Fruit fly (Drosophila melanogaster) whole organism, embryonic: ENCODE results near the gene Nph.

Experiments used
- CG10147 ChIP-seq: fragments of 200-800 bp; sonication (Bioruptor generic); optimal IDR thresholded peaks from 2 replicates; lab custom pipeline; 2019; ENCODE audit warnings: missing biosample characterization, mild to moderate bottlenecking, missing genetic modification characterization, moderate library complexity
- CG10274 ChIP-seq: fragments of 200-800 bp; sonication (Bioruptor generic); optimal IDR thresholded peaks from 3 replicates; lab custom pipeline; 2017; ENCODE audit warnings: missing biosample characterization, mild to moderate bottlenecking, missing genetic modification characterization
- CG12236 ChIP-seq: fragments of 200-800 bp; sonication (Bioruptor generic); optimal IDR thresholded peaks from 2 replicates; lab custom pipeline; 2016; ENCODE audit warnings: missing biosample characterization, missing genetic modification characterization
- CG12391 ChIP-seq: fragments of 200-800 bp; sonication (Bioruptor generic); optimal IDR thresholded peaks from 3 replicates; lab custom pipeline; 2018; ENCODE audit warnings: missing biosample characterization, mild to moderate bottlenecking, missing genetic modification characterization, moderate library complexity
- CG13624 ChIP-seq: fragments of 200-800 bp; sonication (Bioruptor generic); optimal IDR thresholded peaks from 2 replicates; lab custom pipeline; 2016; ENCODE audit warnings: missing biosample characterization, missing genetic modification characterization
- CG14050 ChIP-seq: fragments of 200-800 bp; sonication (Bioruptor generic); IDR thresholded peaks from 3 replicates; pipeline ENCODE4 v1.3.6; 2022; ENCODE audit warnings: missing biosample characterization, missing genetic modification characterization
- CG14965 ChIP-seq: fragments of 200-800 bp; sonication (Bioruptor generic); optimal IDR thresholded peaks from 2 replicates; lab custom pipeline; 2016; ENCODE audit warnings: missing biosample characterization, missing genetic modification characterization, borderline replicate concordance
- CG18476 ChIP-seq: fragments of 200-800 bp; sonication (Bioruptor generic); optimal IDR thresholded peaks from 2 replicates; lab custom pipeline; 2016; ENCODE audit warnings: missing biosample characterization, mild to moderate bottlenecking, missing genetic modification characterization
- CG18764 ChIP-seq: fragments of 200-800 bp; sonication (Bioruptor generic); optimal IDR thresholded peaks from 3 replicates; lab custom pipeline; 2016; ENCODE audit warnings: missing biosample characterization, missing genetic modification characterization
- CG30020 ChIP-seq: fragments of 200-800 bp; optimal IDR thresholded peaks from 2 replicates; lab custom pipeline; 2019; ENCODE audit warnings: missing biosample characterization, mild to moderate bottlenecking, missing genetic modification characterization, moderate library complexity
- CG31441 ChIP-seq: fragments of 200-800 bp; sonication (Bioruptor generic); IDR thresholded peaks from 2 replicates; pipeline ENCODE4 v1.3.6; 2022; ENCODE audit warnings: missing biosample characterization, missing genetic modification characterization
- CG32772 ChIP-seq: fragments of 200-800 bp; sonication (Bioruptor generic); IDR thresholded peaks from 2 replicates; pipeline ENCODE4 v1.3.6; 2022; ENCODE audit warnings: missing biosample characterization, missing genetic modification characterization
- CG3281 ChIP-seq: fragments of 200-800 bp; sonication (Bioruptor generic); optimal IDR thresholded peaks from 3 replicates; lab custom pipeline; 2017; ENCODE audit warnings: missing biosample characterization, mild to moderate bottlenecking, missing genetic modification characterization
- CG7372 ChIP-seq: fragments of 200-800 bp; sonication (Bioruptor generic); IDR thresholded peaks from 2 replicates; pipeline ENCODE4 v1.3.6; 2022; ENCODE audit warnings: missing biosample characterization, missing genetic modification characterization
- CkIIα-i1 ChIP-seq: fragments of 200-800 bp; sonication (Bioruptor generic); IDR thresholded peaks from 2 replicates; pipeline ENCODE4 v1.3.6; 2022; ENCODE audit warnings: missing biosample characterization, missing genetic modification characterization
- Dp ChIP-seq: fragments of 200-800 bp; sonication (Bioruptor generic); optimal IDR thresholded peaks from 2 replicates; lab custom pipeline; 2018; ENCODE audit warnings: missing biosample characterization, mild to moderate bottlenecking, missing genetic modification characterization, moderate library complexity
- Eip74EF ChIP-seq, 2 experiments: fragments of 200-800 bp in 1 of 2; fragments of >200 bp in 1 of 2; sonication (Bioruptor generic) in 1 of 2; optimal IDR thresholded peaks; 2 replicates each; lab custom pipeline; 2017 to 2019; ENCODE audit warnings: missing biosample characterization in 2 of 2, missing genetic modification characterization in 2 of 2, mild to moderate bottlenecking in 1 of 2, moderate library complexity in 1 of 2
- HHEX ChIP-seq: fragments of 200-800 bp; sonication (Bioruptor generic); optimal IDR thresholded peaks from 3 replicates; lab custom pipeline; 2017; ENCODE audit warnings: missing biosample characterization, mild to moderate bottlenecking, missing genetic modification characterization, missing genetic modification reagents
- HLH54F ChIP-seq: fragments of 200-800 bp; sonication (Bioruptor generic); optimal IDR thresholded peaks from 3 replicates; lab custom pipeline; 2016; ENCODE audit warnings: missing biosample characterization, missing genetic modification characterization
- Hmx ChIP-seq: fragments of 200-800 bp; sonication (Bioruptor generic); optimal IDR thresholded peaks from 2 replicates; lab custom pipeline; 2016; ENCODE audit warnings: missing biosample characterization, missing genetic modification characterization
- Hr39 ChIP-seq: fragments of >200 bp; optimal IDR thresholded peaks from 2 replicates; lab custom pipeline; 2017
- Oli ChIP-seq: fragments of 200-800 bp; sonication (Bioruptor generic); optimal IDR thresholded peaks from 2 replicates; lab custom pipeline; 2018; ENCODE audit warnings: missing biosample characterization, mild to moderate bottlenecking, missing genetic modification characterization, moderate library complexity
- TFAM ChIP-seq: fragments of 200-800 bp; sonication (Bioruptor generic); optimal IDR thresholded peaks from 2 replicates; lab custom pipeline; 2017; ENCODE audit warnings: missing biosample characterization, missing genetic modification characterization, inconsistent platforms
- Tbp ChIP-seq: fragments of >200 bp; optimal IDR thresholded peaks from 2 replicates; lab custom pipeline; 2018; ENCODE audit warnings: missing biosample characterization, missing genetic modification characterization
- YL-1 ChIP-seq: fragments of 200-800 bp; sonication (Bioruptor generic); optimal IDR thresholded peaks from 3 replicates; lab custom pipeline; 2017; ENCODE audit warnings: missing biosample characterization, mild to moderate bottlenecking, missing genetic modification characterization
- ara ChIP-seq: fragments of 200-800 bp; sonication (Bioruptor generic); IDR thresholded peaks from 2 replicates; pipeline ENCODE4 v1.3.6; 2022; ENCODE audit warnings: missing biosample characterization, missing genetic modification characterization
- ash1 ChIP-seq: fragments of 200-800 bp; sonication (Bioruptor generic); optimal IDR thresholded peaks from 2 replicates; lab custom pipeline; 2018; ENCODE audit warnings: missing biosample characterization, mild to moderate bottlenecking, missing genetic modification characterization
- bcd ChIP-seq: fragments of 200-800 bp; sonication (Bioruptor generic); optimal IDR thresholded peaks from 2 replicates; lab custom pipeline; 2017; ENCODE audit warnings: missing biosample characterization, mild to moderate bottlenecking, missing genetic modification characterization
- btn ChIP-seq: fragments of 200-800 bp; sonication (Bioruptor generic); optimal IDR thresholded peaks from 2 replicates; lab custom pipeline; 2016; ENCODE audit warnings: missing biosample characterization, missing genetic modification characterization
- cg ChIP-seq: fragments of 200-800 bp; sonication (Bioruptor generic); optimal IDR thresholded peaks from 3 replicates; lab custom pipeline; 2019; ENCODE audit warnings: missing biosample characterization, mild to moderate bottlenecking, missing genetic modification characterization, moderate library complexity
- danr ChIP-seq: fragments of 200-800 bp; sonication (Bioruptor generic); IDR thresholded peaks from 2 replicates; pipeline ENCODE4 v1.3.6; 2022; ENCODE audit warnings: missing biosample characterization, missing genetic modification characterization
- fd64A ChIP-seq: fragments of 200-800 bp; sonication (Bioruptor generic); optimal IDR thresholded peaks from 3 replicates; lab custom pipeline; 2018; ENCODE audit warnings: missing biosample characterization, mild to moderate bottlenecking, missing genetic modification characterization
- ftz-f1 ChIP-seq: fragments of 200-800 bp; sonication (Bioruptor generic); optimal IDR thresholded peaks from 2 replicates; lab custom pipeline; 2016; ENCODE audit warnings: missing biosample characterization, missing genetic modification characterization
- gcm2 ChIP-seq: fragments of 200-800 bp; sonication (Bioruptor generic); optimal IDR thresholded peaks from 2 replicates; lab custom pipeline; 2016; ENCODE audit warnings: missing biosample characterization, missing genetic modification characterization
- gem ChIP-seq: fragments of 200-800 bp; sonication (Bioruptor generic); optimal IDR thresholded peaks from 2 replicates; lab custom pipeline; 2019; ENCODE audit warnings: missing biosample characterization, mild to moderate bottlenecking, missing genetic modification characterization, moderate library complexity
- gfzf ChIP-seq: fragments of 200-800 bp; sonication (Bioruptor generic); optimal IDR thresholded peaks from 2 replicates; lab custom pipeline; 2016; ENCODE audit warnings: missing biosample characterization, mild to moderate bottlenecking, missing genetic modification characterization, moderate library complexity
- ind ChIP-seq: fragments of 200-800 bp; sonication (Bioruptor generic); optimal IDR thresholded peaks from 3 replicates; lab custom pipeline; 2016; ENCODE audit warnings: missing biosample characterization, missing genetic modification characterization
- jumu ChIP-seq: fragments of 200-800 bp; sonication (Bioruptor generic); optimal IDR thresholded peaks from 3 replicates; lab custom pipeline; 2016; ENCODE audit warnings: missing biosample characterization, missing genetic modification characterization
- lbe ChIP-seq: fragments of 200-800 bp; sonication (Bioruptor generic); optimal IDR thresholded peaks from 2 replicates; lab custom pipeline; 2016; ENCODE audit warnings: missing biosample characterization, mild to moderate bottlenecking, missing genetic modification characterization
- nerfin-1 ChIP-seq: fragments of 200-800 bp; sonication (Bioruptor generic); optimal IDR thresholded peaks from 3 replicates; lab custom pipeline; 2019; ENCODE audit warnings: missing biosample characterization, mild to moderate bottlenecking, missing genetic modification characterization, moderate library complexity
- pnt ChIP-seq: fragments of 200-800 bp; sonication (Bioruptor generic); optimal IDR thresholded peaks from 3 replicates; lab custom pipeline; 2016; ENCODE audit warnings: missing biosample characterization, missing genetic modification characterization
- psq ChIP-seq: fragments of 200-800 bp; sonication (Bioruptor generic); optimal IDR thresholded peaks from 2 replicates; lab custom pipeline; 2017; ENCODE audit warnings: missing biosample characterization, missing genetic modification characterization
- pzg ChIP-seq: fragments of 200-800 bp; sonication (Bioruptor generic); optimal IDR thresholded peaks from 3 replicates; lab custom pipeline; 2018; ENCODE audit warnings: missing biosample characterization, mild to moderate bottlenecking, missing genetic modification characterization, moderate library complexity
- sna ChIP-seq: fragments of 200-800 bp; sonication (Bioruptor generic); IDR thresholded peaks from 2 replicates; pipeline ENCODE4 v1.3.6; 2022; ENCODE audit warnings: missing biosample characterization, missing genetic modification characterization; ENCODE audit not compliant: partially characterized antibody
- stc ChIP-seq: fragments of 200-800 bp; sonication (Bioruptor generic); IDR thresholded peaks from 2 replicates; pipeline ENCODE4 v1.3.6; 2022; ENCODE audit warnings: missing biosample characterization, missing genetic modification characterization
- unpg ChIP-seq: fragments of 200-800 bp; sonication (Bioruptor generic); optimal IDR thresholded peaks from 3 replicates; lab custom pipeline; 2018; ENCODE audit warnings: missing biosample characterization, mild to moderate bottlenecking, missing genetic modification characterization, moderate library complexity
- vnd ChIP-seq: fragments of 200-800 bp; sonication (Bioruptor generic); IDR thresholded peaks from 3 replicates; pipeline ENCODE4 v1.3.6; 2022; ENCODE audit warnings: missing biosample characterization, missing genetic modification characterization; ENCODE audit not compliant: partially characterized antibody
- wek ChIP-seq: fragments of 200-800 bp; sonication (Bioruptor generic); optimal IDR thresholded peaks from 3 replicates; lab custom pipeline; 2018; ENCODE audit warnings: missing biosample characterization, mild to moderate bottlenecking, missing genetic modification characterization, moderate library complexity
- zfh2 ChIP-seq: fragments of 200-800 bp; sonication (Bioruptor generic); optimal IDR thresholded peaks from 2 replicates; lab custom pipeline; 2016; ENCODE audit warnings: missing biosample characterization, missing genetic modification characterization

Gene Nph

DNA sequence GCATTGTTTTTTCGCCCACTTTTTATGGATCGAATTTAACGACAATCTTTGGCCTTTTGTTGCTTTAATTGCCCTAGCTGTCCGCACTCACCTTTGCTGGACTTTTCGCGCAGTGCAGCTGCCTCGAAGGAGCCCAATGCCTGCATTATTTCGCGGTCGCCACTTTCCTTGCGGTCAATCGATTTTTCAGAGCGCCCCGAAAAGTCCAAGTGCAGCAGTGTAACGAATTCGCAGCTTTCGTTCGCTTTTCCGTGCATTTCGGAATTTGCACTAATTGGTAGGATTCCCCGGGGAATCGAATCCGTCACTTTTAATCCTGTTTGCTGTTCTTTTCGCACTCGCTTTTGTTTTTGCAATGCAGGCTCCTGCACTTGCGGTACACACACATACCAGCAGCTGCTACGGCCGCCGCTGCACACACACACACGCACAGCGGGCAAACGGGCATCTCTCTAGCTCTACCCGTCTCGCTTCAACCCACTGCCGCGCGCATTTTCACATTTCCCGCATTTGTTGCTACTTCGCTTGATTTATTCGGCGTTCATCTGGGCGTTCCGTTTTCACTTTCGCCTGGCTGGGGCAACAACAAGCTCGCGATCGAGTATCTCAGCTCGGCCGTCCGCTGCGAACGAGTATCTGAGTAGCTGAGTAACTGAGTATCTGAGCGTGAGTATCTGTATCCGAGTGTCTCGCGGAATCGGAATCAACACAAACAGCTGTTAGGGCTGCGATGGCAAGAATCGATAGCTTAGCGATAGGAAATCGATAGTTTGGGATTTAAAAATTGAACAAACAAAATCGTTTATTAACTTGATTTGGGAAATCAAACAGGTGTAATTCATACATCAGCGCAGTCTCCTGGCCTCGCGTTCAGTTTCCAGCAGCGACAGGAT is 17.1 kb upstream of the Nph start, which contains the start of gene Mgat2 (continued):
- TF ChIP-seq cg (GFP tag; lab: Kevin White, UChicago), result peak; percentile 96
- TF ChIP-seq CG32772 (GFP tag; lab: Robert Waterston, UW), result no peak
- peak; percentile 62 for TF ChIP-seq ash1
- peak; percentile 91 for TF ChIP-seq sna (GFP tag; lab: Robert Waterston, UW)
- TF ChIP-seq CG18476 (GFP tag; lab: Kevin White, UChicago), result no peak
- TF ChIP-seq CG14965, result peak; percentile 15
- TF ChIP-seq CG12391 (tag; lab: Kevin White, UChicago), result peak; percentile 6
- TF ChIP-seq vnd, result peak; percentile 77
- TF ChIP-seq wek, result peak; percentile 70
- TF ChIP-seq Dp (GFP tag; lab: Kevin White, UChicago), result peak; percentile 79
- TF ChIP-seq bcd (GFP tag; lab: Kevin White, UChicago), result no peak
- TF ChIP-seq ind (GFP tag; lab: Kevin White, UChicago), result no peak
- TF ChIP-seq ara (GFP tag; lab: Robert Waterston, UW), result 0 out of 2 replicates have a peak, but pooled peaks have one; percentile 29
- TF ChIP-seq lbe, result peak; percentile 34
- peak; percentile 11 for TF ChIP-seq CG13624 (GFP tag; lab: Kevin White, UChicago)
- no peak for TF ChIP-seq Tbp (GFP tag; lab: Kevin White, UChicago)
- no peak for TF ChIP-seq CG10274 (GFP tag; lab: Kevin White, UChicago)
- no peak for TF ChIP-seq Hmx (GFP tag; lab: Kevin White, UChicago)
- TF ChIP-seq HLH54F (GFP tag; lab: Kevin White, UChicago), result no peak
- no peak for TF ChIP-seq Oli (tag; lab: Kevin White, UChicago)
- no peak for TF ChIP-seq CG30020 (tag; lab: Kevin White, UChicago)
- TF ChIP-seq HHEX, result peak; percentile 18
- TF ChIP-seq pzg, result peak; percentile 24
- TF ChIP-seq CG12236 (GFP tag; lab: Kevin White, UChicago), result peak; percentile 14
- no peak for TF ChIP-seq ftz-f1
- no peak for TF ChIP-seq TFAM (GFP tag; lab: Kevin White, UChicago)
- no peak for TF ChIP-seq danr
- no peak for TF ChIP-seq CG3281 (GFP tag; lab: Kevin White, UChicago)
- TF ChIP-seq nerfin-1, result peak; percentile 84
- TF ChIP-seq YL-1 (GFP tag; lab: Kevin White, UChicago), result peak; percentile 65
- TF ChIP-seq psq (GFP tag; lab: Kevin White, UChicago), result no peak
- TF ChIP-seq CG31441, result peak; percentile 48; the same call in 1 of the 2 replicates
- no peak for TF ChIP-seq gem (tag; lab: Kevin White, UChicago)
- no peak for TF ChIP-seq jumu (GFP tag; lab: Kevin White, UChicago)
- TF ChIP-seq zfh2 (GFP tag; lab: Kevin White, UChicago), result no peak
- peak in 1 of 2 experiments; percentile 61 for TF ChIP-seq Eip74EF (GFP tag; optimal IDR thresholded peaks at IDR 0.05; lab: Kevin White, UChicago)
- TF ChIP-seq CG10147 (GFP tag; lab: Kevin White, UChicago), result peak; percentile 44
- no peak for TF ChIP-seq Hr39 (lab: Kevin White, UChicago)
- TF ChIP-seq gcm2 (GFP tag; lab: Kevin White, UChicago), result peak; percentile 32
- no peak for TF ChIP-seq CG18764 (GFP tag; lab: Kevin White, UChicago)
- no peak for TF ChIP-seq pnt
- no peak for TF ChIP-seq unpg (GFP tag; lab: Kevin White, UChicago)
- TF ChIP-seq fd64A, result peak; percentile 67
- no peak for TF ChIP-seq CG14050 (GFP tag; lab: Robert Waterston, UW)
- TF ChIP-seq btn (GFP tag; lab: Kevin White, UChicago), result no peak
- no peak for TF ChIP-seq gfzf (GFP tag; lab: Kevin White, UChicago)
- no peak for TF ChIP-seq stc (GFP tag; lab: Robert Waterston, UW)
- TF ChIP-seq CG7372 (GFP tag; lab: Robert Waterston, UW), result no peak
- TF ChIP-seq CkIIα-i1 (GFP tag; lab: Robert Waterston, UW), result no peak
